Worm (Caenorhabditis elegans): ENCODE measurements around the gene fln-2.
A peak's percentile ranks its signal among the peaks of the same experiment; 100 is the strongest.

The fln-2 gene

ce11 chrX:9431002-9431482 lies 33.5 kb downstream of the fln-2 start, which contains the start of gene B0272.3:
Gene B0272.3, plus strand, starts transcription at chrX:9431432.
- TF ChIP-seq F13C5.2 (tag; optimal IDR thresholded peaks at IDR 0.05) (peak; percentile 7), B0310.2 (tag; optimal IDR thresholded peaks at IDR 0.05) (no peak), tra-4 (tag; optimal IDR thresholded peaks at IDR 0.05) (no peak), hmg-4 (GFP tag; optimal IDR thresholded peaks at IDR 0.05) (peak; percentile 28), ceh-36 (tag; optimal IDR thresholded peaks at IDR 0.05) (no peak), tbx-11 (GFP tag; IDR thresholded peaks at IDR 0.05) (no peak)

- TF ChIP-seq sea-1 (GFP tag; conservative IDR thresholded peaks at IDR 0.05) (no peak), aly-1 (tag; optimal IDR thresholded peaks at IDR 0.05) (no peak), tbx-37 (GFP tag; conservative IDR thresholded peaks at IDR 0.05) (no peak), hnd-1 (tag; optimal IDR thresholded peaks at IDR 0.05) (no peak), ama-1 (optimal IDR thresholded peaks at IDR 0.05) (no peak), scrt-1 (GFP tag; IDR thresholded peaks at IDR 0.05) (no peak), F13C5.2 (tag; optimal IDR thresholded peaks at IDR 0.05) (no peak), ceh-13 (GFP tag; optimal IDR thresholded peaks at IDR 0.05) (no peak), ets-7 (tag; optimal IDR thresholded peaks at IDR 0.05) (no peak), pes-1 (GFP tag; IDR thresholded peaks at IDR 0.05) (no peak), ceh-36 (tag; optimal IDR thresholded peaks at IDR 0.05) (no peak)
Measured at ce11 chrX:9436843-9437312, 39.4 kb downstream of the fln-2 start, which contains the start of gene tbb-4. Gene tbb-4, minus strand, starts transcription at chrX:9436893.

ce11 chrX:9441512-9441911 lies 44.0 kb downstream of the fln-2 start, which contains the start of gene memb-1:
Gene memb-1, minus strand, starts transcription at chrX:9441571.
- TF ChIP-seq sea-1 (GFP tag; conservative IDR thresholded peaks at IDR 0.05), result no peak

ce11 chrX:9443871-9444270 lies 46.4 kb downstream of the fln-2 start:
- no peak for TF ChIP-seq sea-1 (GFP tag; conservative IDR thresholded peaks at IDR 0.05)
- TF ChIP-seq ets-7 (tag; optimal IDR thresholded peaks at IDR 0.05), result no peak
- no peak for TF ChIP-seq pes-1 (GFP tag; IDR thresholded peaks at IDR 0.05)
- no peak for TF ChIP-seq ama-1 (optimal IDR thresholded peaks at IDR 0.05)
- TF ChIP-seq tbx-37 (GFP tag; conservative IDR thresholded peaks at IDR 0.05), result no peak
- TF ChIP-seq hnd-1 (tag; optimal IDR thresholded peaks at IDR 0.05), result no peak
- TF ChIP-seq B0310.2 (tag; optimal IDR thresholded peaks at IDR 0.05), result no peak
- TF ChIP-seq tbx-11 (GFP tag; IDR thresholded peaks at IDR 0.05), result no peak

- TF ChIP-seq hnd-1 (tag; optimal IDR thresholded peaks at IDR 0.05) (no peak), scrt-1 (GFP tag; IDR thresholded peaks at IDR 0.05) (no peak), tra-4 (tag; optimal IDR thresholded peaks at IDR 0.05) (no peak), sea-1 (GFP tag; conservative IDR thresholded peaks at IDR 0.05) (no peak), tbx-11 (GFP tag; IDR thresholded peaks at IDR 0.05) (no peak), flt-1 (GFP tag; IDR thresholded peaks at IDR 0.05) (no peak), B0310.2 (tag; optimal IDR thresholded peaks at IDR 0.05) (no peak), F13C5.2 (tag; optimal IDR thresholded peaks at IDR 0.05) (no peak), pes-1 (GFP tag; IDR thresholded peaks at IDR 0.05) (no peak), ets-7 (tag; optimal IDR thresholded peaks at IDR 0.05) (no peak), ama-1 (optimal IDR thresholded peaks at IDR 0.05) (no peak), ceh-36 (tag; optimal IDR thresholded peaks at IDR 0.05) (no peak), tbx-37 (GFP tag; conservative IDR thresholded peaks at IDR 0.05) (no peak), aly-1 (tag; optimal IDR thresholded peaks at IDR 0.05) (no peak), ceh-13 (GFP tag; optimal IDR thresholded peaks at IDR 0.05) (no peak)
Measured at ce11 chrX:9446177-9446694, 48.7 kb downstream of the fln-2 start, which contains the start of gene ZK899.1. Gene ZK899.1, plus strand, starts transcription at chrX:9446644.

ce11 chrX:9449330-9449729 lies 51.8 kb downstream of the fln-2 start, which contains the start of gene ZK899.7:
Gene ZK899.7, minus strand, starts transcription at chrX:9449430.
- TF ChIP-seq tra-4 (tag; optimal IDR thresholded peaks at IDR 0.05), result no peak
- TF ChIP-seq tbx-11 (GFP tag; IDR thresholded peaks at IDR 0.05), result no peak
- no peak for TF ChIP-seq pes-1 (GFP tag; IDR thresholded peaks at IDR 0.05)
- no peak for TF ChIP-seq hmbx-1 (tag; optimal IDR thresholded peaks at IDR 0.05)
- TF ChIP-seq flt-1 (GFP tag; IDR thresholded peaks at IDR 0.05), result no peak
- no peak for TF ChIP-seq hnd-1 (tag; optimal IDR thresholded peaks at IDR 0.05)
- no peak for TF ChIP-seq aly-1 (tag; optimal IDR thresholded peaks at IDR 0.05)
- no peak for TF ChIP-seq ets-7 (tag; optimal IDR thresholded peaks at IDR 0.05)
- no peak for TF ChIP-seq ceh-36 (tag; optimal IDR thresholded peaks at IDR 0.05)
- no peak for TF ChIP-seq scrt-1 (GFP tag; IDR thresholded peaks at IDR 0.05)
- TF ChIP-seq tbx-37 (GFP tag; conservative IDR thresholded peaks at IDR 0.05), result no peak
- no peak for TF ChIP-seq ama-1 (optimal IDR thresholded peaks at IDR 0.05)
- no peak for TF ChIP-seq B0310.2 (tag; optimal IDR thresholded peaks at IDR 0.05)
- TF ChIP-seq sea-1 (GFP tag; conservative IDR thresholded peaks at IDR 0.05), result no peak
- no peak for TF ChIP-seq hmg-4 (GFP tag; optimal IDR thresholded peaks at IDR 0.05)
- TF ChIP-seq ceh-13 (GFP tag; optimal IDR thresholded peaks at IDR 0.05), result no peak
- no peak for TF ChIP-seq F13C5.2 (tag; optimal IDR thresholded peaks at IDR 0.05)

- TF ChIP-seq pes-1 (GFP tag; IDR thresholded peaks at IDR 0.05) (no peak), ceh-36 (tag; optimal IDR thresholded peaks at IDR 0.05) (no peak), ets-7 (tag; optimal IDR thresholded peaks at IDR 0.05) (no peak), hnd-1 (tag; optimal IDR thresholded peaks at IDR 0.05) (no peak), F13C5.2 (tag; optimal IDR thresholded peaks at IDR 0.05) (no peak), ama-1 (optimal IDR thresholded peaks at IDR 0.05) (no peak), ceh-13 (GFP tag; optimal IDR thresholded peaks at IDR 0.05) (no peak), flt-1 (GFP tag; IDR thresholded peaks at IDR 0.05) (no peak), aly-1 (tag; optimal IDR thresholded peaks at IDR 0.05) (no peak), tbx-37 (GFP tag; conservative IDR thresholded peaks at IDR 0.05) (no peak), hmg-4 (GFP tag; optimal IDR thresholded peaks at IDR 0.05) (no peak), scrt-1 (GFP tag; IDR thresholded peaks at IDR 0.05) (no peak), tra-4 (tag; optimal IDR thresholded peaks at IDR 0.05) (no peak), B0310.2 (tag; optimal IDR thresholded peaks at IDR 0.05) (no peak)
Measured at ce11 chrX:9451944-9452453, 54.5 kb downstream of the fln-2 start, which contains the start of gene ZK899.2. Gene ZK899.2, minus strand, starts transcription at chrX:9451994.

Measured in whole organism, early embryonic.